Worm (Caenorhabditis elegans) whole organism, mixed stage, embryonic: Measurements from ENCODE around the gene aagr-1.
"Not testable (repeated sequence)": the region's sequence is repeated elsewhere in the genome, so short reads cannot be mapped to it uniquely, and the experiment has no call there.

Experiments used
- M03D4.4 ChIP-seq: sonication (generic microtip); optimal IDR thresholded peaks from 2 replicates; lab custom pipeline; 2017; ENCODE audit warnings: mild to moderate bottlenecking, missing genetic modification characterization, missing compliant biosample characterization
- bed-3 ChIP-seq: fragments of 200-800 bp; sonication (Bioruptor generic); optimal IDR thresholded peaks from 3 replicates; lab custom pipeline; 2018; ENCODE audit warnings: mild to moderate bottlenecking, missing genetic modification characterization, moderate library complexity, missing compliant biosample characterization
- blmp-1 ChIP-seq: fragments of 150-350 bp; optimal IDR thresholded peaks from 2 replicates; lab custom pipeline; 2014; ENCODE audit warnings: missing biosample characterization, missing genetic modification characterization
- ceh-39 ChIP-seq: fragments of 150-350 bp; optimal IDR thresholded peaks from 2 replicates; lab custom pipeline; 2014; ENCODE audit warnings: missing biosample characterization, missing genetic modification characterization
- ceh-43 ChIP-seq: fragments of 200-800 bp; sonication (Bioruptor generic); optimal IDR thresholded peaks from 2 replicates; lab custom pipeline; 2018; ENCODE audit warnings: mild to moderate bottlenecking, missing genetic modification characterization, moderate library complexity, missing compliant biosample characterization
- ceh-83 ChIP-seq: fragments of 200-800 bp; sonication (Bioruptor generic); optimal IDR thresholded peaks from 2 replicates; lab custom pipeline; 2018; ENCODE audit warnings: mild to moderate bottlenecking, missing genetic modification characterization, missing compliant biosample characterization
- ces-1 ChIP-seq: fragments of 150-350 bp; optimal IDR thresholded peaks from 2 replicates; lab custom pipeline; 2014; ENCODE audit warnings: missing biosample characterization, missing genetic modification reagents, missing genetic modification characterization
- cnd-1 ChIP-seq: fragments of 200-800 bp; sonication (Bioruptor generic); optimal IDR thresholded peaks from 2 replicates; lab custom pipeline; 2018; ENCODE audit warnings: mild to moderate bottlenecking, missing genetic modification characterization, missing compliant biosample characterization
- drap-1 ChIP-seq: fragments of 200-800 bp; sonication (Bioruptor generic); optimal IDR thresholded peaks from 3 replicates; lab custom pipeline; 2018; ENCODE audit warnings: mild to moderate bottlenecking, missing genetic modification characterization, missing compliant biosample characterization
- elt-3 ChIP-seq: fragments of 150-350 bp; optimal IDR thresholded peaks from 2 replicates; lab custom pipeline; 2014; ENCODE audit warnings: missing biosample characterization, missing genetic modification characterization
- flh-1 ChIP-seq: fragments of 200-800 bp; sonication (Bioruptor generic); optimal IDR thresholded peaks from 2 replicates; lab custom pipeline; 2018; ENCODE audit warnings: mild to moderate bottlenecking, missing genetic modification characterization, moderate library complexity, missing compliant biosample characterization
- ham-2 ChIP-seq: fragments of 200-800 bp; sonication (Bioruptor generic); optimal IDR thresholded peaks from 2 replicates; lab custom pipeline; 2018; ENCODE audit warnings: mild to moderate bottlenecking, missing genetic modification characterization, missing compliant biosample characterization
- hlh-1 ChIP-seq: fragments of 150-350 bp; optimal IDR thresholded peaks from 2 replicates; lab custom pipeline; 2014; ENCODE audit warnings: missing biosample characterization, missing genetic modification reagents, missing genetic modification characterization
- lin-13 ChIP-seq: fragments of 150-350 bp; optimal IDR thresholded peaks from 2 replicates; lab custom pipeline; 2014; ENCODE audit warnings: missing biosample characterization, missing genetic modification characterization
- lin-32 ChIP-seq: fragments of 200-800 bp; sonication (Bioruptor generic); optimal IDR thresholded peaks from 2 replicates; lab custom pipeline; 2018; ENCODE audit warnings: mild to moderate bottlenecking, missing genetic modification characterization, missing compliant biosample characterization
- lsy-2 ChIP-seq: fragments of 150-350 bp; optimal IDR thresholded peaks from 2 replicates; lab custom pipeline; 2014; ENCODE audit warnings: missing biosample characterization, missing genetic modification characterization
- mab-5 ChIP-seq: fragments of 150-350 bp; optimal IDR thresholded peaks from 2 replicates; lab custom pipeline; 2014; ENCODE audit warnings: missing biosample characterization, missing genetic modification characterization
- mep-1 ChIP-seq: fragments of 150-350 bp; optimal IDR thresholded peaks from 2 replicates; lab custom pipeline; 2017; ENCODE audit warnings: missing biosample characterization, missing genetic modification reagents, missing genetic modification characterization, inconsistent platforms
- mls-2 ChIP-seq: sonication (generic microtip); optimal IDR thresholded peaks from 2 replicates; lab custom pipeline; 2016; ENCODE audit warnings: mild to moderate bottlenecking, missing genetic modification characterization, moderate library complexity, missing compliant biosample characterization
- nhr-2 ChIP-seq: fragments of 150-350 bp; optimal IDR thresholded peaks from 2 replicates; lab custom pipeline; 2014; ENCODE audit warnings: missing biosample characterization, missing genetic modification characterization
- nhr-237 ChIP-seq: fragments of 150-350 bp; optimal IDR thresholded peaks from 2 replicates; lab custom pipeline; 2014; ENCODE audit warnings: missing biosample characterization, missing genetic modification characterization
- nhr-28 ChIP-seq: fragments of 150-350 bp; optimal IDR thresholded peaks from 2 replicates; lab custom pipeline; 2014; ENCODE audit warnings: missing biosample characterization, missing genetic modification characterization
- nhr-76 ChIP-seq: sonication (generic microtip); optimal IDR thresholded peaks from 2 replicates; lab custom pipeline; 2017; ENCODE audit warnings: missing biosample characterization, missing genetic modification characterization
- pha-4 ChIP-seq: fragments of 150-350 bp; optimal IDR thresholded peaks from 2 replicates; lab custom pipeline; 2018; ENCODE audit warnings: missing biosample characterization, missing genetic modification reagents, missing genetic modification characterization
- sem-2 ChIP-seq: fragments of 200-800 bp; sonication (Bioruptor generic); optimal IDR thresholded peaks from 2 replicates; lab custom pipeline; 2018; ENCODE audit warnings: mild to moderate bottlenecking, missing genetic modification characterization, missing compliant biosample characterization
- snpc-4 ChIP-seq: fragments of 150-350 bp; optimal IDR thresholded peaks from 2 replicates; lab custom pipeline; 2014; ENCODE audit warnings: missing biosample characterization, missing genetic modification characterization
- sptf-1 ChIP-seq: sonication (generic microtip); optimal IDR thresholded peaks from 2 replicates; lab custom pipeline; 2017; ENCODE audit warnings: mild to moderate bottlenecking, missing genetic modification characterization, moderate library complexity, missing compliant biosample characterization
- tbx-8 ChIP-seq: fragments of 200-800 bp; sonication (Bioruptor generic); optimal IDR thresholded peaks from 2 replicates; lab custom pipeline; 2018; ENCODE audit warnings: mild to moderate bottlenecking, missing genetic modification characterization, moderate library complexity, missing compliant biosample characterization
- unc-39 ChIP-seq: fragments of 150-350 bp; optimal IDR thresholded peaks from 2 replicates; lab custom pipeline; 2014; ENCODE audit warnings: missing biosample characterization, missing genetic modification characterization
- zip-8 ChIP-seq: fragments of 150-350 bp; optimal IDR thresholded peaks from 2 replicates; lab custom pipeline; 2014; ENCODE audit warnings: missing biosample characterization, missing genetic modification characterization

The aagr-1 gene

DNA sequence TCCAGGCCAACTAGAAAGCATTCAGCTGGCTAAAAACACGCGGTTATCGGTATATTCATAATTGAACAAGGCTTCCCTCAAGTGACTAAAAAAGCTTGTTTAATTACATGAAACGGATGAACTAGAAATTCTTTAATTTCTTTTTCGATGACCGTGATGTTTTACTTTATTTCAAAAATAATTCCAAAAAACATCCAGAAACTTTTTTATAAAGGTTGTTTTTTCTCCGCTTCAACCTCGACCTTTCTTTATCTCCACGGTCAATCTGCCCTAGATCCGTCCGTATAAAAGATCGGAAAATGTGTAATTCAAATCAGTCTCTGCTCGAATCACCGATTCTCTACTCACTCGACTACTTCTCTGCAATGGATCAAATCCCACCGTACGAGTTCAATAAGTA is 20.8 kb upstream of the aagr-1 start, which contains the start of gene F17E9.5:
F17E9.5 (plus strand) TSS at position 301 of the 400 bp plus-strand sequence.
- no peak for TF ChIP-seq nhr-28 (tag; lab: Kevin White, UChicago)
- TF ChIP-seq lsy-2 (tag; lab: Kevin White, UChicago), result no peak
- no peak for TF ChIP-seq zip-8 (tag; lab: Kevin White, UChicago)
- TF ChIP-seq nhr-237 (tag; lab: Kevin White, UChicago), result no peak
- no peak for TF ChIP-seq mab-5
- TF ChIP-seq ceh-43, result no peak
- TF ChIP-seq mep-1 (tag; lab: Kevin White, UChicago), result no peak

DNA sequence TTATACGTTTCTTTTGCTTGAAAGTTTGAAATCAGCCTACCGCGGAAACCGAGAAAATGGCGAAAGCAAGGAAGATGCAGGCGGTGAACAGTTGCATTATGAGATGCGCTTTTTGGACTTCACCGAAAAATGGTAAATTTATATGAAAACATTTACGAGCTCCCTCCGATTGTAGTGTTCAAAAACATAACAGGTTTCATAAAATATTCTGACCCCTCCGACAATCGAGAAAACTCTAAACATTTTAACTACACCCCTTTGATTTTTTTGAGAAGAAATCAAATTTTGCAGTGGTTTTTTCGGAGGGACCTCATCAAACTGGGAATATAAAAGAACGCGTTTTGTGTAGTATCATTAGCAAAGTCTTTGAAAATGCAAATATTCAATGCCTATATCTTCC is 19.3 kb upstream of the aagr-1 start, which contains the start of the genes F17E9.18 and F17E9.15:
F17E9.18 (minus strand) TSS at position 101 of the 400 bp plus-strand sequence.
F17E9.15 (plus strand) TSS at position 368 of the 400 bp plus-strand sequence.
- no peak for TF ChIP-seq nhr-2 (tag; lab: Kevin White, UChicago)

DNA sequence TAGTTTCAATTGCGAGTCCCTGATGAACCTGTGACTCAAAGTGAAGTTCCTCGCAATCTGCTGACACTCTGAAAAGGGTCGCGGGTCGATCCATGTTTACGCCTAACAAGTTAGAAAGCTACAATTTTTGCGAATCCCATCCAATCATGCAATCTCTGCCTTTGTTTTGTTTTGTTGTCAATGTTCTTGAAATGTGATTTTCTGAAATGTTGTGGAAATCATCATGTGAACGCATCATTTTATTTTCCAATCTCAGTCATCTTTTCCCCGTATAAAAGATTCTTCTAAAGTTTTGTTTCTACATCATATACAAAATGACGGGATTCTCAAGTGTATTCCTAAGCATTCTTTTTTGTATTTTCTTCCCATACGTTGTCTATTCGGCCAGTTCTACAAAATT is 18.2 kb upstream of the aagr-1 start, which contains the start of gene F17E9.4:
F17E9.4 (plus strand) TSS at position 301 of the 400 bp plus-strand sequence.
- TF ChIP-seq hlh-1 (no peak), M03D4.4 (tag; lab: Kevin White, UChicago) (no peak), nhr-2 (tag; lab: Kevin White, UChicago) (no peak), elt-3 (no peak), ces-1 (GFP tag; lab: Kevin White, UChicago) (no peak), nhr-28 (tag; lab: Kevin White, UChicago) (no peak), mls-2 (tag; lab: Kevin White, UChicago) (no peak), drap-1 (no peak), nhr-76 (tag; lab: Kevin White, UChicago) (no peak), ceh-83 (GFP tag; lab: Kevin White, UChicago) (no peak), pha-4 (no peak), ceh-39 (no peak), mep-1 (tag; lab: Kevin White, UChicago) (no peak), mab-5 (no peak), ham-2 (GFP tag; lab: Kevin White, UChicago) (no peak), zip-8 (tag; lab: Kevin White, UChicago) (no peak), nhr-237 (tag; lab: Kevin White, UChicago) (no peak)

DNA sequence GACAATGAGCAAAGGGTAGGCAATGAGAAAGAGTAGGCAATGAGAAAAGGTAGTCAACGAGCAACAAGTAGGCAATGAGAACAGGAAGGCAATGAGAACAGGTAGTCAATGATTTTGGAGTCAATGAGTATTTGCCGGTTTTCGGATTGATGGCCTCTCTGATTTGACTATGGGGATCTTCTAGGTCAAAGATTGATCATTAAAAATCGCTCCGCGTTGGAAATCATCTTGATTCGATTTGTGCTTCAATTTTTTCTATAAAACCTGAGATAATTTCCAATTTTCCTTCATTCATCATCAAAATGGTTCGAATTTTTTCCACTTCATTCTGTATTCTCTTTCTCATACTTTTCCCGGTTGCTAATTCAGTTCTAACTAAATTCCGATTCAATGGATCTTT is 14.3 kb upstream of the aagr-1 start, which contains the start of gene F17E9.16:
F17E9.16 (plus strand) TSS at position 301 of the 400 bp plus-strand sequence.
- not testable (repeated sequence) for TF ChIP-seq nhr-28 (tag; lab: Kevin White, UChicago); lin-32 (GFP tag; lab: Kevin White, UChicago); sem-2 (GFP tag; lab: Kevin White, UChicago)
- TF ChIP-seq, all 35 proteins: peak for 0; not testable (repeated sequence) for 35

DNA sequence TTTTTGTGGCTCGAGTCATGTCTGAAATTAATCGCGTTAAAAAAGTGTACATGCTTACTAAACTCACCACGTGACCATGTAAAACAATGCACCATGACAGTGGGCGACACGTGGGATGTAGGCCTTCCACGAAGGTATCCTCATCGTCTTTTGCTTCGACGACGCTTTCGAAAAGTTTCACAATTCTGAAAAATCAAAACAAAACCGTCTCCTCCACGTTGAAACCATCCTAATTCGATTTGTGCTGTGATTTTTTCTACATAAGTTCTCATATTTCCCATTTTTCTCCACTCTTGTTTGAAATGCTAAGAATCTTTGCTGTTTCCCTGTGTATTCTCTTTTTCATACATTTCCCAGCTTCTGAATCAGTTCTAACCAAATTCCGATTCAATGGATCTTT is 11.7 kb upstream of the aagr-1 start, which contains the start of gene F17E9.3:
F17E9.3 (plus strand) TSS at position 301 of the 400 bp plus-strand sequence.
- TF ChIP-seq pha-4 (no peak), nhr-76 (tag; lab: Kevin White, UChicago) (no peak), ceh-39 (no peak), bed-3 (no peak), mep-1 (tag; lab: Kevin White, UChicago) (no peak), mls-2 (tag; lab: Kevin White, UChicago) (no peak), tbx-8 (GFP tag; lab: Kevin White, UChicago) (no peak), cnd-1 (tag; lab: Kevin White, UChicago) (no peak), ceh-43 (no peak), lsy-2 (tag; lab: Kevin White, UChicago) (no peak), nhr-237 (tag; lab: Kevin White, UChicago) (no peak), nhr-28 (tag; lab: Kevin White, UChicago) (no peak), sptf-1 (tag; lab: Kevin White, UChicago) (no peak), snpc-4 (tag; lab: Kevin White, UChicago) (no peak), blmp-1 (tag; lab: Kevin White, UChicago) (no peak), unc-39 (tag; lab: Kevin White, UChicago) (no peak), sem-2 (GFP tag; lab: Kevin White, UChicago) (no peak), flh-1 (GFP tag; lab: Kevin White, UChicago) (no peak), hlh-1 (no peak)

DNA sequence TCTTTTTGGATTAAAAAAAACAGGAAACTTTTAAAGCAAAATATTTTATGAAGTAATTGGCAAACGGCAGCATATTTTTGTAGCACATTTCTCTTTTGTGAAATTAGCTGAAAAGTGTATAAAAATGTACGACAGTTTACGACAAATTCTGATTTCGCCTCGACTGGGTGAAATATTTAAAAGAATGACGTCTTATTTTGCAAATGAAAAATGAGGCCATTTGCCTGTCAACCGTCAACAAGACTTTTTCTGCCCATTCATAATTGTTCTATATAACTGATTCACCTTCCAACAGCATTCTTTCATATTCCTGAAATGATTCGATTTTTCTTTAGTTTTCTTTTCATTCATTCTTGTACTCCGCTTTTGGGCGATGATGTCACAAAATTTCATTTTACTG is 10.7 kb upstream of the aagr-1 start, which contains the start of the genes F17E9.2 and col-116:
F17E9.2 (plus strand) TSS at position 301 of the 400 bp plus-strand sequence.
col-116 (plus strand) TSS at position 315 of the 400 bp plus-strand sequence.
- TF ChIP-seq elt-3, result no peak
- TF ChIP-seq nhr-237 (tag; lab: Kevin White, UChicago), result no peak
- TF ChIP-seq nhr-28 (tag; lab: Kevin White, UChicago), result no peak
- TF ChIP-seq zip-8 (tag; lab: Kevin White, UChicago), result no peak
- TF ChIP-seq ceh-39, result no peak
- TF ChIP-seq flh-1 (GFP tag; lab: Kevin White, UChicago), result no peak
- no peak for TF ChIP-seq sptf-1 (tag; lab: Kevin White, UChicago)
- no peak for TF ChIP-seq lin-13
